Worm (Caenorhabditis elegans) whole organism, late embryonic: ENCODE data around the gene F59F3.6.

ENCODE experiments used
- C38D4.7 ChIP-seq: fragments of 200-800 bp; sonication (Bioruptor generic); optimal IDR thresholded peaks from 2 replicates; lab custom pipeline; 2018; ENCODE audit warnings: mild to moderate bottlenecking, missing genetic modification characterization, moderate library complexity, missing compliant biosample characterization
- K09A11.1 ChIP-seq: sonication (generic microtip); optimal IDR thresholded peaks from 2 replicates; lab custom pipeline; 2017; ENCODE audit warnings: antibody characterized with exemption, mild to moderate bottlenecking, missing genetic modification characterization, missing compliant biosample characterization; ENCODE audit not compliant: insufficient read depth
- ceh-14 ChIP-seq: sonication (generic microtip); optimal IDR thresholded peaks from 2 replicates; lab custom pipeline; 2016; ENCODE audit warnings: missing genotype, missing genetic modification characterization, missing compliant biosample characterization
- ceh-24 ChIP-seq: sonication (generic microtip); optimal IDR thresholded peaks from 2 replicates; lab custom pipeline; 2016; ENCODE audit warnings: mild to moderate bottlenecking, missing genetic modification characterization, missing compliant biosample characterization
- ceh-45 ChIP-seq: fragments of 200-800 bp; sonication (Bioruptor generic); IDR thresholded peaks from 2 replicates; pipeline ENCODE4 v1.3.6; 2022; ENCODE audit warnings: missing genetic modification reagents, missing genetic modification characterization, missing compliant biosample characterization
- ceh-48 ChIP-seq: sonication (generic microtip); optimal IDR thresholded peaks from 2 replicates; lab custom pipeline; 2016; ENCODE audit warnings: missing genetic modification characterization, inconsistent platforms, missing compliant biosample characterization
- che-1 ChIP-seq: sonication (generic microtip); optimal IDR thresholded peaks from 2 replicates; lab custom pipeline; 2016; ENCODE audit warnings: mild to moderate bottlenecking, missing genetic modification characterization, missing compliant biosample characterization
- dve-1 ChIP-seq: sonication (generic microtip); optimal IDR thresholded peaks from 2 replicates; lab custom pipeline; 2017; ENCODE audit warnings: antibody characterized with exemption, mild to moderate bottlenecking, missing genetic modification characterization, missing compliant biosample characterization
- elt-4 ChIP-seq: sonication (generic microtip); optimal IDR thresholded peaks from 2 replicates; lab custom pipeline; 2016; ENCODE audit warnings: missing genetic modification characterization, missing compliant biosample characterization
- eyg-1 ChIP-seq: sonication (generic microtip); optimal IDR thresholded peaks from 2 replicates; lab custom pipeline; 2016; ENCODE audit warnings: missing genotype, missing genetic modification characterization, missing compliant biosample characterization
- fax-1 ChIP-seq: sonication (generic microtip); optimal IDR thresholded peaks from 2 replicates; lab custom pipeline; 2016; ENCODE audit warnings: missing genotype, missing genetic modification characterization, missing compliant biosample characterization
- gmeb-2 ChIP-seq: sonication (generic microtip); optimal IDR thresholded peaks from 2 replicates; lab custom pipeline; 2016; ENCODE audit warnings: missing genetic modification characterization, inconsistent platforms, missing compliant biosample characterization
- hlh-15 ChIP-seq: sonication (generic microtip); optimal IDR thresholded peaks from 2 replicates; lab custom pipeline; 2016; ENCODE audit warnings: missing genetic modification characterization, missing compliant biosample characterization
- hlh-30 ChIP-seq: sonication (generic microtip); optimal IDR thresholded peaks from 2 replicates; lab custom pipeline; 2017; ENCODE audit warnings: antibody characterized with exemption, missing genetic modification characterization, missing compliant biosample characterization; ENCODE audit not compliant: insufficient read depth
- hlh-6 ChIP-seq: sonication (generic microtip); optimal IDR thresholded peaks from 2 replicates; lab custom pipeline; 2016; ENCODE audit warnings: missing genotype, missing genetic modification characterization, missing compliant biosample characterization
- hlh-8 ChIP-seq: sonication (generic microtip); optimal IDR thresholded peaks from 2 replicates; lab custom pipeline; 2016; ENCODE audit warnings: missing genotype, missing genetic modification characterization, missing compliant biosample characterization
- madf-2 ChIP-seq: sonication (generic microtip); optimal IDR thresholded peaks from 2 replicates; lab custom pipeline; 2017; ENCODE audit warnings: missing genetic modification characterization, missing compliant biosample characterization
- nfya-1 ChIP-seq: sonication (generic microtip); optimal IDR thresholded peaks from 2 replicates; lab custom pipeline; 2017; ENCODE audit warnings: missing genetic modification characterization, mild to moderate bottlenecking, missing compliant biosample characterization, antibody characterized with exemption, moderate library complexity
- nhr-11 ChIP-seq: fragments of 150-350 bp; optimal IDR thresholded peaks from 2 replicates; lab custom pipeline; 2014; ENCODE audit warnings: missing biosample characterization, missing genetic modification characterization
- nhr-232 ChIP-seq: sonication (generic microtip); optimal IDR thresholded peaks from 2 replicates; lab custom pipeline; 2016; ENCODE audit warnings: missing genetic modification characterization, missing compliant biosample characterization
- npax-4 ChIP-seq: sonication (generic microtip); optimal IDR thresholded peaks from 2 replicates; lab custom pipeline; 2016; ENCODE audit warnings: missing genetic modification characterization, missing compliant biosample characterization
- pat-9 ChIP-seq: fragments of 200-800 bp; sonication (Bioruptor generic); optimal IDR thresholded peaks from 2 replicates; lab custom pipeline; 2018; ENCODE audit warnings: mild to moderate bottlenecking, missing genetic modification characterization, moderate library complexity, missing compliant biosample characterization
- pha-2 ChIP-seq: sonication (generic microtip); optimal IDR thresholded peaks from 2 replicates; lab custom pipeline; 2017; ENCODE audit warnings: mild to moderate bottlenecking, missing genetic modification characterization, missing compliant biosample characterization
- pha-4 ChIP-seq: fragments of 150-350 bp; optimal IDR thresholded peaks from 2 replicates; lab custom pipeline; 2018; ENCODE audit warnings: missing biosample characterization, missing genetic modification reagents, missing genetic modification characterization
- pros-1 ChIP-seq: fragments of 150-350 bp; optimal IDR thresholded peaks from 2 replicates; lab custom pipeline; 2014; ENCODE audit warnings: missing biosample characterization, missing genetic modification reagents, missing genetic modification characterization
- rnt-1 ChIP-seq: sonication (generic microtip); optimal IDR thresholded peaks from 2 replicates; lab custom pipeline; 2016; ENCODE audit warnings: missing genetic modification characterization, missing compliant biosample characterization
- sdc-2 ChIP-seq: sonication (generic microtip); optimal IDR thresholded peaks from 2 replicates; lab custom pipeline; 2016; ENCODE audit warnings: missing genotype, missing genetic modification characterization, missing compliant biosample characterization
- sox-4 ChIP-seq: sonication (generic microtip); optimal IDR thresholded peaks from 2 replicates; lab custom pipeline; 2017; ENCODE audit warnings: mild to moderate bottlenecking, missing genetic modification characterization, inconsistent platforms, missing compliant biosample characterization
- unc-3 ChIP-seq, 2 experiments: fragments of 200-800 bp in 1 of 2; sonication (Bioruptor generic) in 1 of 2; sonication (generic microtip) in 1 of 2; conservative IDR thresholded peaks in 1 of 2; optimal IDR thresholded peaks in 1 of 2; 2 replicates each; pipeline versions ENCODE4 v1.3.6 to Lab custom; 2016 to 2022; ENCODE audit warnings: missing compliant biosample characterization in 2 of 2, missing genetic modification characterization in 2 of 2, missing genetic modification reagents in 1 of 2
- unc-42 ChIP-seq: sonication (generic microtip); optimal IDR thresholded peaks from 2 replicates; lab custom pipeline; 2016; ENCODE audit warnings: missing genotype, missing genetic modification characterization, missing compliant biosample characterization
- unc-55 ChIP-seq: sonication (generic microtip); optimal IDR thresholded peaks from 2 replicates; lab custom pipeline; 2017; ENCODE audit warnings: missing biosample characterization, missing genetic modification reagents, missing genetic modification characterization
- unc-86 ChIP-seq: sonication (generic microtip); optimal IDR thresholded peaks from 2 replicates; lab custom pipeline; 2016; ENCODE audit warnings: missing genetic modification characterization, missing compliant biosample characterization
- ztf-16 ChIP-seq: sonication (generic microtip); optimal IDR thresholded peaks from 2 replicates; lab custom pipeline; 2017; ENCODE audit warnings: missing genetic modification characterization, missing compliant biosample characterization

Gene F59F3.6

DNA sequence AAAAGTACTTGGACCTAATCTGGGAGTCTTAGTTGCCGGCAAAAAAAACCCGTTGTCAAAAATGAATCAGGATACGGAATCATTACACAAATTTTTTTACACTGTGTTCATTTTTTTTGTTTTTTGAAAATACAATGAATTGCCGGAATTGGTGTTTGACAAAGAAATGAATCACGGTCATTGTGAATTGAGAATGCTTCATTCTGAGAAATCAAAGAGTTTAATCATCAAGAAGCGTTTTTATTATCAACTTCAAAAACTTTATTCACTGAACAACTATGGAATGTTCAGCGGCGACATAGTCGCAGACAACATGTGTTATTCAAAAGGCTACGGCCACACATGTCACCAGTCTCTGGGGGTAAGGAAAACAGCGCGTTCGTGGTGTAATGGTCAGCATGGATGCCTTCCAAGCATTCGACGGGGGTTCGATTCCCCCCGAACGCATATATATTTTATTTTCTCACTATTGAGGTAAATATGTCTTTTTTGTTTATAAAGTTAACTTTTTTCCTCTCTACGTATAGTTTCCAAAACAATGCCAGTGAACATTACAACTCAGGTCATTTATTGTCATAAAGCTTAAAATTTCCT is 35.5 kb downstream of the F59F3.6 start, which contains the start of gene nas-10 (continued):
- TF ChIP-seq nhr-11 (tag; lab: Kevin White, UChicago) (no peak), nhr-232 (tag; lab: Kevin White, UChicago) (peak; percentile 70), K09A11.1 (tag; lab: Kevin White, UChicago) (peak; percentile 75), rnt-1 (tag; lab: Kevin White, UChicago) (peak; percentile 33), unc-55 (GFP tag; lab: Kevin White, UChicago) (no peak), ceh-24 (tag; lab: Kevin White, UChicago) (peak; percentile 44), ceh-48 (tag; lab: Kevin White, UChicago) (peak; percentile 71), hlh-30 (peak; percentile 43), npax-4 (peak; percentile 68), sdc-2 (tag; lab: Kevin White, UChicago) (peak; percentile 84), ztf-16 (peak; percentile 85), unc-86 (peak; percentile 73), ceh-45 (peak; percentile 82), unc-3 (GFP tag; conservative IDR thresholded peaks at IDR 0.05; lab: Robert Waterston, UW) (peak; percentile 78), unc-3 (tag; optimal IDR thresholded peaks at IDR 0.05; lab: Kevin White, UChicago) (peak; percentile 84), pros-1 (tag; lab: Kevin White, UChicago) (no peak), hlh-6 (peak; percentile 70)

DNA sequence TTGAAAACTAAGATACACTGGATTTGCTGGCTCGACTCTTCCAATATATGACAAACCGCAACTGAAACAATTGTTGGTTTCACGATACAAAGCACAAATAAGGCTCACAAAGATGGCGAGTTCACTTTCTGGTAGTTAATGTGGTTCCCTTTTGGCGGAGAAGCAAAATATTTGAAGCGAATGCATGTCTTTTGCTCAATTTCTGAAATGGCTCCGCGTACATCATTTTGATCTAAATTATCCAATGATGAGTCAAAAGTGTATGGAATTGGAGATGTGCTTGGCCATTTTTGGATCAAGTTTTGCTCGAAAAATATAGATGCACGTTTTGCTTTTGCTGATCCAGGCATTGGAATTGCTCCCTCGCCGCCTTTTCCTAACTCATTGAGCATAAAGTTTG is 37.4 kb downstream of the F59F3.6 start:
- TF ChIP-seq npax-4 (no peak), madf-2 (tag; lab: Kevin White, UChicago) (no peak), che-1 (tag; lab: Kevin White, UChicago) (no peak), C38D4.7 (GFP tag; lab: Kevin White, UChicago) (no peak), sox-4 (tag; lab: Kevin White, UChicago) (no peak), elt-4 (tag; lab: Kevin White, UChicago) (no peak), ceh-14 (tag; lab: Kevin White, UChicago) (no peak), pros-1 (tag; lab: Kevin White, UChicago) (no peak), nhr-11 (tag; lab: Kevin White, UChicago) (no peak), pha-4 (no peak), hlh-6 (no peak), unc-3 (GFP tag; conservative IDR thresholded peaks at IDR 0.05; lab: Robert Waterston, UW) (no peak), unc-3 (tag; optimal IDR thresholded peaks at IDR 0.05; lab: Kevin White, UChicago) (no peak), unc-42 (tag; lab: Kevin White, UChicago) (no peak)
- TF ChIP-seq, all 69 proteins: peak for 0

DNA sequence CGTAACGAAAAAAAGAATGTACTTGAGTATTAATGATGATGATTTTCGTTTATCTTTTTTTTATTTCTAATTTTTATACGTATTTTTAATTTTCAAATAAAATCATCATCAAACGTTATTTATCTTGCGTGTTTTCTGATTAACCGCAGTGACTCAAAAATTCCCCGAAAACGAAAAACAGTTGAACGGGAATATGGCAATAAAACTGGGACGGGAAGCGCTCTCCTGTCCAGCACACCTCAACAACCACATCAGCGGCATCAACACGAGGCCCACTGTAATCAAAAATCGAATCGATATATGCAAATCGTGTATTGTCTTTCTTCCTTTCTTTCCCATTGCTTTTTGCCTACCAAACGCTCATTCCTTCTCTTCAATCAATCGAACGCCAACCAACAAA is 39.9 kb downstream of the F59F3.6 start, which contains the start of gene K09C8.2:
TSS of gene K09C8.2 (plus strand) at position 301 of the 400 bp plus-strand sequence.
- TF ChIP-seq gmeb-2, result no peak
- TF ChIP-seq hlh-8 (tag; lab: Kevin White, UChicago), result no peak
- TF ChIP-seq ceh-14 (tag; lab: Kevin White, UChicago), result no peak
- TF ChIP-seq hlh-15 (tag; lab: Kevin White, UChicago), result no peak
- TF ChIP-seq unc-42 (tag; lab: Kevin White, UChicago), result no peak
- TF ChIP-seq unc-3 (GFP tag; conservative IDR thresholded peaks at IDR 0.05; lab: Robert Waterston, UW), result no peak
- no peak for TF ChIP-seq unc-3 (tag; optimal IDR thresholded peaks at IDR 0.05; lab: Kevin White, UChicago)
- TF ChIP-seq pat-9 (tag; lab: Kevin White, UChicago), result no peak
- no peak for TF ChIP-seq elt-4 (tag; lab: Kevin White, UChicago)
- no peak for TF ChIP-seq pha-2 (tag; lab: Kevin White, UChicago)
- no peak for TF ChIP-seq nfya-1 (tag; lab: Kevin White, UChicago)

DNA sequence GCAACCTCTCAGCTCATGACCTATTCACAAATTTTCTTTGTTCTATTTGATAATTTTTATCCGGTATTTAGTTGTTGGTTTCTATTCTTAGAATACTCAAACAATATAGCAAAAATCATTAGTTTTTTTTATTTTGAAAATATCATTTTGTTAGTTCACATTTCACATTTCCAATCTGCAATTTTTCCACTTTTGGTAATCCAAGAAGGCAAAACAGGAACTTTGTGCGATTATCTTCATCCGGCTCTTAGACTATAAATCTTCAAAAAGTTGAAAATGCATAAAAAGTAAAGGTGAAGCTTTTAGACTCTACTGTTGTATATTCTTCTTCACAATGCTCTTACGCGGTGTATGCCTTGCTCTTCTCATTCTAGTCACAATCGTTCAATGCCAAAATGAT is 40.6 kb downstream of the F59F3.6 start, which contains the start of gene nlp-19:
TSS of gene nlp-19 (plus strand) at position 301 of the 400 bp plus-strand sequence.
- no peak for TF ChIP-seq eyg-1 (tag; lab: Kevin White, UChicago)
- no peak for TF ChIP-seq fax-1 (tag; lab: Kevin White, UChicago)
- no peak for TF ChIP-seq dve-1 (tag; lab: Kevin White, UChicago)
- TF ChIP-seq pha-4, result no peak
